Fruit fly (Drosophila melanogaster): Measurements from ENCODE around the gene Wdr81.

The Wdr81 gene

dm6 chr2L:12002922-12003791 lies 17.6 kb downstream of the Wdr81 start (continued):
- TF ChIP-seq CG15601 (tag; optimal IDR thresholded peaks at IDR 0.05) (no peak), sisA (GFP tag; IDR thresholded peaks at IDR 0.05) (no peak), CG17359 (tag; optimal IDR thresholded peaks at IDR 0.05) (peak; percentile 19), CG10654 (GFP tag; optimal IDR thresholded peaks at IDR 0.05) (peak; percentile 31), knrl (GFP tag; IDR thresholded peaks at IDR 0.05; ENCODE audit: partially characterized antibody) (no peak), fd96Cb (tag; optimal IDR thresholded peaks at IDR 0.05) (peak; percentile 18), ranshi (GFP tag; IDR thresholded peaks at IDR 0.05) (no peak), bigmax (GFP tag; optimal IDR thresholded peaks at IDR 0.05) (no peak), Hr39 (optimal IDR thresholded peaks at IDR 0.05) (no peak), lilli (GFP tag; optimal IDR thresholded peaks at IDR 0.05) (peak; percentile 55), CG7839 (tag; optimal IDR thresholded peaks at IDR 0.05) (peak; percentile 50), CkIIα-i1 (GFP tag; IDR thresholded peaks at IDR 0.05) (no peak), CG5180 (GFP tag; optimal IDR thresholded peaks at IDR 0.05) (peak; percentile 91), CG15514 (GFP tag; optimal IDR thresholded peaks at IDR 0.05) (peak; percentile 93), Aef1 (GFP tag; IDR thresholded peaks at IDR 0.05) (no peak), danr (GFP tag; IDR thresholded peaks at IDR 0.05) (no peak), slbo (GFP tag; IDR thresholded peaks at IDR 0.05) (no peak), CG32772 (GFP tag; IDR thresholded peaks at IDR 0.05) (no peak), sim (GFP tag; IDR thresholded peaks at IDR 0.05) (no peak), CG11093 (GFP tag; IDR thresholded peaks at IDR 0.05) (no peak), az2 (GFP tag; optimal IDR thresholded peaks at IDR 0.05) (peak; percentile 53), CG32767 (GFP tag; IDR thresholded peaks at IDR 0.05) (no peak), CG8388 (GFP tag; optimal IDR thresholded peaks at IDR 0.05) (peak; percentile 25), Usf (GFP tag; optimal IDR thresholded peaks at IDR 0.05) (no peak), CG7745 (tag; optimal IDR thresholded peaks at IDR 0.05) (peak; percentile 96), CG17328 (GFP tag; IDR thresholded peaks at IDR 0.05) (no peak), sna (GFP tag; IDR thresholded peaks at IDR 0.05; ENCODE audit: partially characterized antibody) (no peak), nmo (GFP tag; optimal IDR thresholded peaks at IDR 0.05) (peak; percentile 36), disco-r (GFP tag; optimal IDR thresholded peaks at IDR 0.05) (no peak), Antp (GFP tag; optimal IDR thresholded peaks at IDR 0.05) (no peak), CG18599 (GFP tag; optimal IDR thresholded peaks at IDR 0.05) (peak; percentile 58), unpg (GFP tag; optimal IDR thresholded peaks at IDR 0.05) (peak; percentile 52), CG9215 (GFP tag; IDR thresholded peaks at IDR 0.05) (no peak), CG9817 (tag; optimal IDR thresholded peaks at IDR 0.05) (peak; percentile 11), CG3407 (GFP tag; optimal IDR thresholded peaks at IDR 0.05) (peak; percentile 5), seq (GFP tag; IDR thresholded peaks at IDR 0.05) (no peak), CG11695 (GFP tag; IDR thresholded peaks at IDR 0.05) (no peak), CG3281 (GFP tag; optimal IDR thresholded peaks at IDR 0.05) (peak; percentile 27), caup (GFP tag; optimal IDR thresholded peaks at IDR 0.05; ENCODE audit: severe bottlenecking) (no peak), CG10147 (GFP tag; optimal IDR thresholded peaks at IDR 0.05) (no peak), CG4854 (GFP tag; optimal IDR thresholded peaks at IDR 0.05) (no peak), dimm (GFP tag; IDR thresholded peaks at IDR 0.05) (no peak), Mad (GFP tag; optimal IDR thresholded peaks at IDR 0.05) (peak; percentile 17), CG6654 (GFP tag; optimal IDR thresholded peaks at IDR 0.05) (no peak), ash1 (GFP tag; optimal IDR thresholded peaks at IDR 0.05) (no peak), CG17802 (tag; optimal IDR thresholded peaks at IDR 0.05) (no peak), schlank (tag; optimal IDR thresholded peaks at IDR 0.05) (peak; percentile 8), CG31441 (GFP tag; IDR thresholded peaks at IDR 0.05) (no peak), vfl (GFP tag; optimal IDR thresholded peaks at IDR 0.05) (no peak), CG4360 (GFP tag; IDR thresholded peaks at IDR 0.05) (no peak)
